Worm (Caenorhabditis elegans): ENCODE data around the gene T01B7.13.
A peak's percentile ranks its signal among the peaks of the same experiment; 100 is the strongest.

T01B7.13 gene

DNA sequence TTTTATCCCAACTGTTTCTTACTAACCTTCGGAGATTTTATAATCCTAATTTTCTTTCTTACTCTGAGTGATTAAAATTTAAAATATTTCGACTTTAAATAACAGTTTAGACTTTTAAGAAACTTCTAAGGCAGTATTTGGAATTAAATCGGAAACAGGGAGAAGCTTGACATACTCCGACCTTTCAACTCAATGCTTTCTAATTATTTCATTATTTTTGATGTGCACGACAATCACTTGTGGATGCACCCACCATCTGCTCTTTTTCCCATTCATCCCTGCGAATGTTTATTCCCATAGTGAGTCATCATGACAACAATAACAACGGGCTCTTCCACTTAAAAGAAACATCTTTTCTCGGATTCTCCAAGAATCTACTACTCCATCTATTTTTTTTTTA is 33.4 kb downstream of the T01B7.13 start:
- TF ChIP-seq hmg-11 (tag; optimal IDR thresholded peaks at IDR 0.05) (no peak), daf-12 (tag; optimal IDR thresholded peaks at IDR 0.05) (no peak), fkh-2 (tag; optimal IDR thresholded peaks at IDR 0.05) (no peak), eor-1 (tag; optimal IDR thresholded peaks at IDR 0.05) (no peak), lin-15B (tag; optimal IDR thresholded peaks at IDR 0.05) (no peak), nhr-43 (tag; optimal IDR thresholded peaks at IDR 0.05; ENCODE audit: poor library complexity, severe bottlenecking) (no peak), ceh-28 (tag; optimal IDR thresholded peaks at IDR 0.05) (no peak), nhr-23 (tag; optimal IDR thresholded peaks at IDR 0.05) (no peak), nhr-67 (tag; optimal IDR thresholded peaks at IDR 0.05) (no peak), ztf-11 (tag; optimal IDR thresholded peaks at IDR 0.05) (no peak), elt-2 (tag; optimal IDR thresholded peaks at IDR 0.05) (no peak), nfya-1 (tag; optimal IDR thresholded peaks at IDR 0.05; ENCODE audit: insufficient read depth) (no peak), ama-1 (optimal IDR thresholded peaks at IDR 0.05) (no peak), ZK546.5 (tag; optimal IDR thresholded peaks at IDR 0.05) (no peak), unc-39 (tag; optimal IDR thresholded peaks at IDR 0.05) (no peak), ceh-9 (tag; optimal IDR thresholded peaks at IDR 0.05) (no peak), nhr-11 (tag; optimal IDR thresholded peaks at IDR 0.05) (no peak), lsy-12 (tag; optimal IDR thresholded peaks at IDR 0.05) (no peak), sea-2 (GFP tag; optimal IDR thresholded peaks at IDR 0.05) (no peak), unc-62 (GFP tag; optimal IDR thresholded peaks at IDR 0.05) (no peak)

DNA sequence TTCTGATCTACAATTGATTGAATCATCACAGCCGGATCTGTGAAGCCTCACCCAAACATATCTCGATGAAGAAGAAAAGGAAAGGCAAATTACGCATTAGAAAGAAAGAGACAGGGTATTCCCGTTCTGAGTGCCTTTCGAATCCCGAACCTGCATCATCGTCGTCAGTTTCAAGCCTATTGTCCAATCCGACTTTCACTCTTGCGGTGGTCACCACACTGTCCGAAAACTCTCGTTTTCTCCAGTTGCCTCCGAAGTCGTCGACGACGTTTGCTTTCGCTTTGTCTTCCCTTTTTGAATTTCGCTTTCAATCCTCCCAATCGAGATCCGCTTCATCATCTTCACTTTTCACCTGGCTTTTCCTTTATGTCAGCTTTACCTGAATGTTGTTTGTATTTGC is 33.9 kb downstream of the T01B7.13 start:
- TF ChIP-seq nhr-23 (tag; optimal IDR thresholded peaks at IDR 0.05): peak; percentile 35
- TF ChIP-seq lin-39 (tag; optimal IDR thresholded peaks at IDR 0.05): no peak
- TF ChIP-seq nhr-12 (tag; optimal IDR thresholded peaks at IDR 0.05): no peak
- TF ChIP-seq lin-15B (tag; optimal IDR thresholded peaks at IDR 0.05): no peak
- no peak for TF ChIP-seq sea-2 (GFP tag; optimal IDR thresholded peaks at IDR 0.05)
- peak; percentile 24 for TF ChIP-seq nhr-43 (tag; optimal IDR thresholded peaks at IDR 0.05; ENCODE audit: poor library complexity, severe bottlenecking)
- no peak for TF ChIP-seq nhr-237 (tag; optimal IDR thresholded peaks at IDR 0.05)
- no peak for TF ChIP-seq aly-2 (tag; optimal IDR thresholded peaks at IDR 0.05)
- TF ChIP-seq nhr-25 (tag; optimal IDR thresholded peaks at IDR 0.05): peak; percentile 34

DNA sequence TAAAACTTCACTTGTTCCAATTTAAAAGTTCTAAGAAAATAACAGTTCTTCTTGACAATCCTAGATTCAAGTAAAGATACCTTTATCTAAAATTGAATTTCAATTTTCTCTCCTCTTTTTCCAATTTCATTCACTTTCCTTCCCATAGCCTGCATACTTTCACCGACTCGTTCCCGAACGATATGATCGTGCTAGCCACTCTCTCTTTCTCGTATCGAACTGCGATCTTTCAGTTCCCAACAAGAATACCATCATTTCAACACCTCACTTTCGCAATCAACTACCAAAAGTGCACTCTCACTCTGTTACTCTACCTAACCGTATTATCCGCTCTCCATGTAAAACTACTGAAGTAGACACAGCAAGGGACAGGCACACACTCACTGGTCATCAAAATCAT is 34.9 kb downstream of the T01B7.13 start:
- TF ChIP-seq elt-1 (tag; optimal IDR thresholded peaks at IDR 0.05) (peak; percentile 79), nhr-23 (tag; optimal IDR thresholded peaks at IDR 0.05) (peak; percentile 13), nfya-1 (tag; optimal IDR thresholded peaks at IDR 0.05; ENCODE audit: insufficient read depth) (no peak)

DNA sequence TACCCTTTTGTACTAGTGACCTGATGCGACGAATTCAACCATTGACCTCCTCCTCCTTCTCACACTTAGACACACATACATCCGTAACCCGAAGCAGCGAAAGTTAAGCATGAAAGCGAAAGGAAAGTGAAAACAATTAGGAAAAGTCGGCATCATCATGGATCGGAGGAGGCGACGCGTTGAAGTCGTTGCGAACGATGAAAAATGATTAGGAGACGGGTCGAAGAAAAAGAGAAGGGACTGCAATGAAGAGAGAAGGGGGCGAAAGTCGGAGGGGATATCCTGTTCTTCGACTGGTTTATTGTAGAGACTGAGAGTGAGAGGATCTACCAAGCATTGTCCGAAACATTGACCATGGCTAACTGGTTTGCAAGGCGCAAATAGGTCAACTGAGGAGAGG is 35.8 kb downstream of the T01B7.13 start:
- peak; percentile 66 for TF ChIP-seq nhr-43 (tag; optimal IDR thresholded peaks at IDR 0.05; ENCODE audit: poor library complexity, severe bottlenecking)
- TF ChIP-seq nhr-23 (tag; optimal IDR thresholded peaks at IDR 0.05): peak; percentile 97
- peak in 1 of 3 experiments; percentile 54 for TF ChIP-seq elt-3 (tag; optimal IDR thresholded peaks at IDR 0.05)
- peak; percentile 38 for TF ChIP-seq fos-1 (tag; optimal IDR thresholded peaks at IDR 0.05)
- no peak for TF ChIP-seq ama-1 (optimal IDR thresholded peaks at IDR 0.05)
- TF ChIP-seq nhr-25 (tag; optimal IDR thresholded peaks at IDR 0.05): peak; percentile 81

DNA sequence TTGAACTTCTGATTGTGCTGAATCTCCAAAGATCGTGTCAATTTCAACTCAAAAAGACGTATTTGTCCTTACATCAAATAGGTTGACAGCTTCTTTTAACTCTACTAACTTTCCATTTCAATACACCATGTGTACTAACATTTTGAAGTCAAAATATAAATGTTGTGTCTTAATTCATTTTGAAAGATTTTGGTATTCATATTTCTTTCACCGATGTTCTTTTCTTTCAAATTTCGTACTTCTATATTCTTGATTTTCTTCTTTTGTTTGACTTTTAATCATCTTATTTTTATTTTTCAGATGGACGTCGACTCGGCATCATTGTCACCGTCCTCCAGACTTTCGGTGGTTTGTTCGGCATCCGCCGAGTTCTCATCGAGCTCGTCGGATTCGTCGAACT is 36.5 kb downstream of the T01B7.13 start, which contains the start of gene atf-2:
atf-2 (plus strand) TSS at position 301 of the 400 bp plus-strand sequence.
- TF ChIP-seq jun-1 (tag; optimal IDR thresholded peaks at IDR 0.05) (no peak), lin-39 (tag; optimal IDR thresholded peaks at IDR 0.05) (no peak), ztf-4 (tag; optimal IDR thresholded peaks at IDR 0.05) (no peak), nfya-1 (tag; optimal IDR thresholded peaks at IDR 0.05; ENCODE audit: insufficient read depth) (no peak), ceh-82 (tag; optimal IDR thresholded peaks at IDR 0.05) (no peak), nhr-28 (tag; optimal IDR thresholded peaks at IDR 0.05) (no peak), ceh-9 (tag; optimal IDR thresholded peaks at IDR 0.05) (no peak), zag-1 (tag; optimal IDR thresholded peaks at IDR 0.05) (no peak), ZK546.5 (tag; optimal IDR thresholded peaks at IDR 0.05) (no peak), elt-3 (tag; optimal IDR thresholded peaks at IDR 0.05) (no peak), elt-1 (tag; optimal IDR thresholded peaks at IDR 0.05) (no peak), ama-1 (optimal IDR thresholded peaks at IDR 0.05) (no peak), tbx-2 (tag; optimal IDR thresholded peaks at IDR 0.05) (no peak), eor-1 (tag; optimal IDR thresholded peaks at IDR 0.05) (no peak), mml-1 (tag; optimal IDR thresholded peaks at IDR 0.05) (no peak), ceh-16 (tag; optimal IDR thresholded peaks at IDR 0.05) (no peak), nhr-237 (tag; optimal IDR thresholded peaks at IDR 0.05) (no peak), ztf-11 (tag; optimal IDR thresholded peaks at IDR 0.05) (no peak)
